Fruit fly (Drosophila melanogaster) whole organism, embryonic: ENCODE data around the gene CG43248.

ENCODE experiments used
- BtbVII ChIP-seq: fragments of 200-800 bp; sonication (Bioruptor generic); optimal IDR thresholded peaks from 3 replicates; lab custom pipeline; 2017; ENCODE audit warnings: missing biosample characterization, mild to moderate bottlenecking, missing genetic modification characterization
- CG10366 ChIP-seq: fragments of 200-800 bp; sonication (Bioruptor generic); IDR thresholded peaks from 2 replicates; pipeline ENCODE4 v1.3.6; 2022; ENCODE audit warnings: missing biosample characterization, missing genetic modification characterization
- CG10431 ChIP-seq: fragments of 200-800 bp; sonication (Bioruptor generic); optimal IDR thresholded peaks from 3 replicates; lab custom pipeline; 2018; ENCODE audit warnings: missing biosample characterization, mild to moderate bottlenecking, missing genetic modification characterization
- CG11093 ChIP-seq: fragments of 200-800 bp; sonication (Bioruptor generic); IDR thresholded peaks from 3 replicates; pipeline ENCODE4 v1.3.6; 2022; ENCODE audit warnings: missing biosample characterization, missing genetic modification characterization
- CG11504 ChIP-seq: fragments of 200-800 bp; sonication (Bioruptor generic); optimal IDR thresholded peaks from 3 replicates; lab custom pipeline; 2019; ENCODE audit warnings: missing biosample characterization, mild to moderate bottlenecking, missing genetic modification characterization, moderate library complexity
- CG12236 ChIP-seq: fragments of 200-800 bp; sonication (Bioruptor generic); optimal IDR thresholded peaks from 2 replicates; lab custom pipeline; 2016; ENCODE audit warnings: missing biosample characterization, missing genetic modification characterization
- CG13287 ChIP-seq: fragments of 200-800 bp; sonication (Bioruptor generic); IDR thresholded peaks from 2 replicates; pipeline ENCODE4 v1.3.6; 2022; ENCODE audit warnings: missing biosample characterization, missing genetic modification characterization; ENCODE audit not compliant: partially characterized antibody
- CG30020 ChIP-seq: fragments of 200-800 bp; optimal IDR thresholded peaks from 2 replicates; lab custom pipeline; 2019; ENCODE audit warnings: missing biosample characterization, mild to moderate bottlenecking, missing genetic modification characterization, moderate library complexity
- CG32772 ChIP-seq: fragments of 200-800 bp; sonication (Bioruptor generic); IDR thresholded peaks from 2 replicates; pipeline ENCODE4 v1.3.6; 2022; ENCODE audit warnings: missing biosample characterization, missing genetic modification characterization
- CG3838 ChIP-seq: fragments of 200-800 bp; sonication (Bioruptor generic); optimal IDR thresholded peaks from 3 replicates; lab custom pipeline; 2016; ENCODE audit warnings: missing biosample characterization, missing genetic modification characterization
- CG4404 ChIP-seq: fragments of 200-800 bp; sonication (Bioruptor generic); IDR thresholded peaks from 2 replicates; pipeline ENCODE4 v1.3.6; 2022; ENCODE audit warnings: missing biosample characterization, missing genetic modification characterization
- CG6791 ChIP-seq: fragments of 200-800 bp; sonication (Bioruptor generic); IDR thresholded peaks from 3 replicates; pipeline ENCODE4 v1.3.6; 2022; ENCODE audit warnings: missing biosample characterization, missing genetic modification characterization; ENCODE audit not compliant: partially characterized antibody
- CG7556 ChIP-seq: fragments of 200-800 bp; sonication (Bioruptor generic); optimal IDR thresholded peaks from 2 replicates; lab custom pipeline; 2017; ENCODE audit warnings: missing biosample characterization, mild to moderate bottlenecking, missing genetic modification characterization
- CG7928 ChIP-seq: fragments of 200-800 bp; sonication (Bioruptor generic); optimal IDR thresholded peaks from 2 replicates; lab custom pipeline; 2017; ENCODE audit warnings: missing biosample characterization, mild to moderate bottlenecking, missing genetic modification characterization
- CG7987 ChIP-seq: fragments of 200-800 bp; sonication (Bioruptor generic); optimal IDR thresholded peaks from 2 replicates; lab custom pipeline; 2018; ENCODE audit warnings: missing biosample characterization, mild to moderate bottlenecking, missing genetic modification characterization, moderate library complexity
- CG8944 ChIP-seq: fragments of 200-800 bp; sonication (Bioruptor generic); optimal IDR thresholded peaks from 3 replicates; lab custom pipeline; 2016; ENCODE audit warnings: missing biosample characterization, missing genetic modification characterization
- CkIIα-i1 ChIP-seq: fragments of 200-800 bp; sonication (Bioruptor generic); IDR thresholded peaks from 2 replicates; pipeline ENCODE4 v1.3.6; 2022; ENCODE audit warnings: missing biosample characterization, missing genetic modification characterization
- CrebB ChIP-seq: fragments of 200-800 bp; sonication (Bioruptor generic); optimal IDR thresholded peaks from 3 replicates; lab custom pipeline; 2018; ENCODE audit warnings: missing biosample characterization, mild to moderate bottlenecking, missing genetic modification characterization
- Dek ChIP-seq: fragments of 200-800 bp; sonication (Bioruptor generic); optimal IDR thresholded peaks from 3 replicates; lab custom pipeline; 2019; ENCODE audit warnings: missing biosample characterization, mild to moderate bottlenecking, missing genetic modification characterization, moderate library complexity
- Dp ChIP-seq: fragments of 200-800 bp; sonication (Bioruptor generic); optimal IDR thresholded peaks from 2 replicates; lab custom pipeline; 2018; ENCODE audit warnings: missing biosample characterization, mild to moderate bottlenecking, missing genetic modification characterization, moderate library complexity
- Dref ChIP-seq: fragments of 200-800 bp; sonication (Bioruptor generic); IDR thresholded peaks from 2 replicates; pipeline ENCODE4 v1.3.6; 2022; ENCODE audit warnings: missing biosample characterization, missing genetic modification characterization
- ERR ChIP-seq: fragments of 200-800 bp; sonication (Bioruptor generic); optimal IDR thresholded peaks from 2 replicates; lab custom pipeline; 2016; ENCODE audit warnings: missing biosample characterization, missing genetic modification characterization
- GATAe ChIP-seq: fragments of 200-800 bp; sonication (Bioruptor generic); conservative IDR thresholded peaks from 2 replicates; pipeline ENCODE4 v1.3.6; 2022; ENCODE audit warnings: missing biosample characterization, missing genetic modification characterization
- HLH3B ChIP-seq: fragments of 200-800 bp; sonication (Bioruptor generic); IDR thresholded peaks from 2 replicates; pipeline ENCODE4 v1.3.6; 2022; ENCODE audit warnings: missing biosample characterization, missing genetic modification characterization
- HmgD ChIP-seq: fragments of 200-800 bp; sonication (Bioruptor generic); optimal IDR thresholded peaks from 3 replicates; lab custom pipeline; 2016; ENCODE audit warnings: missing biosample characterization, missing genetic modification characterization
- Hmr ChIP-seq: fragments of 200-800 bp; sonication (Bioruptor generic); optimal IDR thresholded peaks from 3 replicates; lab custom pipeline; 2017; ENCODE audit warnings: mild to moderate bottlenecking, missing biosample characterization, missing genetic modification reagents, missing genetic modification characterization
- Hr39 ChIP-seq: fragments of >200 bp; optimal IDR thresholded peaks from 2 replicates; lab custom pipeline; 2017
- MTF-1 ChIP-seq: fragments of 200-800 bp; sonication (Bioruptor generic); optimal IDR thresholded peaks from 2 replicates; lab custom pipeline; 2018; ENCODE audit warnings: missing biosample characterization, mild to moderate bottlenecking, missing genetic modification characterization, borderline replicate concordance
- Scr ChIP-seq: fragments of 200-800 bp; sonication (Bioruptor generic); IDR thresholded peaks from 2 replicates; pipeline ENCODE4 v1.3.6; 2022; ENCODE audit warnings: missing biosample characterization, missing genetic modification characterization; ENCODE audit not compliant: partially characterized antibody
- TFAM ChIP-seq: fragments of 200-800 bp; sonication (Bioruptor generic); optimal IDR thresholded peaks from 2 replicates; lab custom pipeline; 2017; ENCODE audit warnings: missing biosample characterization, missing genetic modification characterization, inconsistent platforms
- Tbp ChIP-seq: fragments of >200 bp; optimal IDR thresholded peaks from 2 replicates; lab custom pipeline; 2018; ENCODE audit warnings: missing biosample characterization, missing genetic modification characterization
- Vsx1 ChIP-seq: fragments of 200-800 bp; sonication (Bioruptor generic); optimal IDR thresholded peaks from 2 replicates; lab custom pipeline; 2017; ENCODE audit warnings: missing biosample characterization, mild to moderate bottlenecking, missing genetic modification characterization, missing genetic modification reagents
- abd-A ChIP-seq: fragments of 200-800 bp; sonication (Bioruptor generic); optimal IDR thresholded peaks from 3 replicates; lab custom pipeline; 2019; ENCODE audit warnings: missing biosample characterization, mild to moderate bottlenecking, missing genetic modification characterization, moderate library complexity
- btn ChIP-seq: fragments of 200-800 bp; sonication (Bioruptor generic); optimal IDR thresholded peaks from 2 replicates; lab custom pipeline; 2016; ENCODE audit warnings: missing biosample characterization, missing genetic modification characterization
- ci ChIP-seq: fragments of 200-800 bp; sonication (Bioruptor generic); IDR thresholded peaks from 3 replicates; pipeline ENCODE4 v1.3.6; 2022; ENCODE audit warnings: missing biosample characterization, missing genetic modification characterization
- crol ChIP-seq: fragments of 200-800 bp; sonication (Bioruptor generic); IDR thresholded peaks from 2 replicates; pipeline ENCODE4 v1.3.6; 2022; ENCODE audit warnings: missing biosample characterization, missing genetic modification characterization
- dati ChIP-seq: fragments of 200-800 bp; sonication (Bioruptor generic); IDR thresholded peaks from 2 replicates; pipeline ENCODE4 v1.3.6; 2022; ENCODE audit warnings: missing biosample characterization, missing genetic modification characterization
- dimm ChIP-seq: fragments of 200-800 bp; sonication (Bioruptor generic); IDR thresholded peaks from 2 replicates; pipeline ENCODE4 v1.3.6; 2022; ENCODE audit warnings: missing biosample characterization, missing genetic modification characterization
- fu2 ChIP-seq: fragments of 200-800 bp; sonication (Bioruptor generic); optimal IDR thresholded peaks from 2 replicates; lab custom pipeline; 2016; ENCODE audit warnings: missing biosample characterization, missing genetic modification characterization
- mld ChIP-seq: fragments of 200-800 bp; sonication (Bioruptor generic); IDR thresholded peaks from 3 replicates; pipeline ENCODE4 v1.3.6; 2022; ENCODE audit warnings: missing biosample characterization, missing genetic modification characterization; ENCODE audit not compliant: partially characterized antibody
- onecut ChIP-seq: fragments of 200-800 bp; sonication (Bioruptor generic); IDR thresholded peaks from 2 replicates; pipeline ENCODE4 v1.3.6; 2022; ENCODE audit warnings: missing biosample characterization, missing genetic modification characterization
- p53 ChIP-seq: fragments of 200-800 bp; sonication (Bioruptor generic); optimal IDR thresholded peaks from 2 replicates; lab custom pipeline; 2016; ENCODE audit warnings: missing biosample characterization, missing genetic modification characterization
- pum ChIP-seq: fragments of 200-800 bp; sonication (Bioruptor generic); optimal IDR thresholded peaks from 2 replicates; lab custom pipeline; 2016; ENCODE audit warnings: missing biosample characterization, missing genetic modification characterization
- shn ChIP-seq: fragments of 200-800 bp; sonication (Bioruptor generic); optimal IDR thresholded peaks from 3 replicates; lab custom pipeline; 2016; ENCODE audit warnings: missing biosample characterization, missing genetic modification characterization
- sob ChIP-seq: fragments of 200-800 bp; sonication (Bioruptor generic); IDR thresholded peaks from 2 replicates; pipeline ENCODE4 v1.3.6; 2022; ENCODE audit warnings: missing biosample characterization, missing genetic modification characterization
- stwl ChIP-seq: fragments of 200-800 bp; sonication (Bioruptor generic); optimal IDR thresholded peaks from 3 replicates; lab custom pipeline; 2018; ENCODE audit warnings: missing biosample characterization, mild to moderate bottlenecking, missing genetic modification characterization, moderate library complexity
- tio ChIP-seq: fragments of 200-800 bp; sonication (Bioruptor generic); optimal IDR thresholded peaks from 2 replicates; lab custom pipeline; 2017; ENCODE audit warnings: missing biosample characterization, missing genetic modification characterization, inconsistent platforms
- tll ChIP-seq, 2 experiments: fragments of 200-800 bp in 1 of 2; fragments of >200 bp in 1 of 2; sonication (Bioruptor generic) in 1 of 2; optimal IDR thresholded peaks; 2 replicates each; lab custom pipeline; 2017 to 2019; ENCODE audit warnings: missing biosample characterization in 2 of 2, missing genetic modification characterization in 2 of 2, mild to moderate bottlenecking in 1 of 2, moderate library complexity in 1 of 2
- zen2 ChIP-seq: fragments of 200-800 bp; sonication (Bioruptor generic); IDR thresholded peaks from 3 replicates; pipeline ENCODE4 v1.3.6; 2022; ENCODE audit warnings: missing biosample characterization, missing genetic modification characterization; ENCODE audit not compliant: partially characterized antibody

CG43248 gene

DNA sequence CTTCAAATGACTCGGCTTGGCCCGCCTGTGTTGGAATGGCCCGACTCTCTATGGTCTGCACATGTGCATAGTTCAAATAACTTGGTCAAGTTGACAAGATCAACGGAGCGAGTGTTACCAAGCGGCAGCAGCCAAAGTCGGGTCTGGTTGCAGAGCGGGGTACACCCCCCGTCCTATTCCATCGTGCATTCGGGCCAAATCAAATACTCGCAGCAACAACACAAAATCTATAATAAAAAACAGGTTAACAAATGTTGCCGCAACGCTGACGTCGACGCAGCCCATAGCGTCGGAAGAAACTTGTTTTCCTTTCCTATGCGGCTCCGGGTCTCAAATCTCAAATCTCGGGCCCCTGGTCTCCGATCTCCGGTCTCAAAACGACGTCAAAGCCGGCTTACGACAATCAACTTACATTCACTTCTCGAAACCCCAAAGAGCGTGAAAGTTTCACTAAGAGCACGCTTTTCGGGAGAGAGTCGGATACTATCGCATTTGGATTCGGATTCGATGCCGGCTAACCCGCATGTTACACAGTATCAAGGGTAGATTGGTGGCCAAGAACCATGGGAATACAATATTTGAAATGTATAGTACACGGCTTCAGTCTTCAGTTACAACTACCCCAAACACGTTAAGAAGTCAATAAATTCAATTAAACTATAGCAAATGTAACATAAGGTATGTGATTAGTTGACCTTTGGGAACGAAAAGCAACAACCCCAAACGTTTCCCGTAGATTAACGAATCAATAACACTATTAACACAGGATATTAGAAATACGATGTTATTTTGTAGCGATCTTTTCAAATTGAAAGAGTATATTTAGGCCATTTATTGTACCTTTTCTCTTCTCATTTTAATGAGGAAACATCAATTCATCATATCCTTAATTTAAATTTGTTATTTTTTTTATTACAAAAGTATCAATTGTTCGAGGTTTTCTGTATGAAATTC lies 3.3 kb upstream of the CG43248 start (continued):
- TF ChIP-seq CG8944 (GFP tag; lab: Kevin White, UChicago) (peak; percentile 59), abd-A (tag; lab: Kevin White, UChicago) (peak; percentile 28), btn (GFP tag; lab: Kevin White, UChicago) (peak; percentile 38), CG30020 (tag; lab: Kevin White, UChicago) (no peak), CG7928 (GFP tag; lab: Kevin White, UChicago) (no peak), TFAM (GFP tag; lab: Kevin White, UChicago) (no peak), BtbVII (GFP tag; lab: Kevin White, UChicago) (peak; percentile 15), Tbp (no peak), CkIIα-i1 (no peak), CG11093 (0 out of 3 replicates have a peak, but pooled peaks have one; percentile 16), CG3838 (GFP tag; lab: Kevin White, UChicago) (no peak), Dref (GFP tag; lab: Robert Waterston, UW) (no peak), CG7556 (GFP tag; lab: Kevin White, UChicago) (peak; percentile 92), crol (GFP tag; lab: Robert Waterston, UW) (peak; percentile 83), CG11504 (tag; lab: Kevin White, UChicago) (peak; percentile 68), Dek (peak; percentile 70), Scr (GFP tag; lab: Robert Waterston, UW) (no peak), Hr39 (lab: Kevin White, UChicago) (no peak), CG7987 (no peak), ERR (GFP tag; lab: Kevin White, UChicago) (no peak), MTF-1 (GFP tag; lab: Kevin White, UChicago) (no peak), fu2 (peak; percentile 16), mld (GFP tag; lab: Robert Waterston, UW) (no peak), HmgD (GFP tag; lab: Kevin White, UChicago) (no peak), CG4404 (GFP tag; lab: Robert Waterston, UW) (no peak), HLH3B (GFP tag; lab: Robert Waterston, UW) (peak; percentile 41; the same call in 1 of the 2 replicates), pum (GFP tag; lab: Kevin White, UChicago) (peak; percentile 59), stwl (tag; lab: Kevin White, UChicago) (no peak), CG10431 (GFP tag; lab: Kevin White, UChicago) (peak; percentile 15), Hmr (peak; percentile 79), tll (GFP tag; optimal IDR thresholded peaks at IDR 0.05; lab: Kevin White, UChicago) (no peak), onecut (GFP tag; lab: Robert Waterston, UW) (no peak), p53 (peak; percentile 16), tio (peak; percentile 82), CrebB (tag; lab: Kevin White, UChicago) (no peak), zen2 (GFP tag; lab: Robert Waterston, UW) (no peak), sob (GFP tag; lab: Robert Waterston, UW) (no peak), Vsx1 (GFP tag; lab: Kevin White, UChicago) (peak; percentile 48), dimm (GFP tag; lab: Robert Waterston, UW) (no peak), shn (peak; percentile 48), dati (no peak), CG10366 (GFP tag; lab: Robert Waterston, UW) (peak; percentile 51), ci (peak; percentile 61; the same call in 2 of the 3 replicates), CG12236 (GFP tag; lab: Kevin White, UChicago) (peak; percentile 5), CG6791 (GFP tag; lab: Robert Waterston, UW) (no peak), CG32772 (no peak; the same call in none of the 2 replicates), GATAe (GFP tag; lab: Robert Waterston, UW) (no peak), CG13287 (GFP tag; lab: Robert Waterston, UW) (no peak), Dp (GFP tag; lab: Kevin White, UChicago) (no peak)
